Worm (Caenorhabditis elegans) whole organism, young adult: ENCODE results near the gene M02D8.3.

ENCODE experiments used
- C17E4.6 ChIP-seq: fragments of 200-800 bp; sonication (Bioruptor generic); IDR thresholded peaks from 2 replicates; pipeline ENCODE4 v1.3.6; 2022; ENCODE audit warnings: missing genetic modification reagents, missing genetic modification characterization, missing compliant biosample characterization
- F23B12.7 ChIP-seq: sonication (generic microtip); optimal IDR thresholded peaks from 2 replicates; lab custom pipeline; 2017; ENCODE audit warnings: missing genetic modification characterization, mild to moderate bottlenecking, missing compliant biosample characterization, antibody characterized with exemption, moderate library complexity; ENCODE audit not compliant: insufficient read depth
- T07F8.4 ChIP-seq: sonication (generic microtip); optimal IDR thresholded peaks from 2 replicates; lab custom pipeline; 2016; ENCODE audit warnings: mild to moderate bottlenecking, missing genetic modification characterization, moderate library complexity, missing compliant biosample characterization
- T26A5.8 ChIP-seq: sonication (generic microtip); optimal IDR thresholded peaks from 2 replicates; lab custom pipeline; 2016; ENCODE audit warnings: missing genetic modification characterization, missing compliant biosample characterization
- Y53F4B.3 ChIP-seq: fragments of 200-800 bp; sonication (Bioruptor generic); IDR thresholded peaks from 2 replicates; pipeline ENCODE4 v1.3.6; 2022; ENCODE audit warnings: missing genetic modification reagents, missing genetic modification characterization, missing compliant biosample characterization
- Y53G8AR.9 ChIP-seq: fragments of 200-800 bp; sonication (Bioruptor generic); conservative IDR thresholded peaks from 2 replicates; pipeline ENCODE4 v1.3.6; 2022; ENCODE audit warnings: missing genetic modification reagents, missing genetic modification characterization, missing compliant biosample characterization
- Y56A3A.18 ChIP-seq: fragments of 200-800 bp; sonication (Bioruptor generic); IDR thresholded peaks from 2 replicates; pipeline ENCODE4 v1.3.6; 2022; ENCODE audit warnings: missing genetic modification reagents, missing genetic modification characterization, missing compliant biosample characterization
- ama-1 ChIP-seq, 3 experiments: fragments of 150-350 bp in 1 of 3; sonication (generic microtip) in 2 of 3; optimal IDR thresholded peaks; 2 replicates each; lab custom pipeline; 2014 to 2018; ENCODE audit warnings: missing biosample characterization in 2 of 3, missing genetic modification characterization in 2 of 3, missing genetic modification reagents in 2 of 3
- attf-3 ChIP-seq: fragments of 200-800 bp; sonication (Bioruptor generic); conservative IDR thresholded peaks from 2 replicates; pipeline ENCODE4 v1.3.6; 2022; ENCODE audit warnings: missing genetic modification reagents, missing genetic modification characterization, missing compliant biosample characterization
- attf-6 ChIP-seq: fragments of 200-800 bp; sonication (Bioruptor generic); IDR thresholded peaks from 2 replicates; pipeline ENCODE4 v1.3.6; 2022; ENCODE audit warnings: missing genetic modification reagents, missing genetic modification characterization, missing compliant biosample characterization
- bed-1 ChIP-seq: fragments of 200-800 bp; sonication (Bioruptor generic); IDR thresholded peaks from 2 replicates; pipeline ENCODE4 v1.3.6; 2022; ENCODE audit warnings: missing genetic modification reagents, missing genetic modification characterization, missing compliant biosample characterization
- ceh-58 ChIP-seq: fragments of 200-800 bp; sonication (Bioruptor generic); IDR thresholded peaks from 2 replicates; pipeline ENCODE4 v1.3.6; 2022; ENCODE audit warnings: missing genetic modification characterization, missing compliant biosample characterization
- ceh-91 ChIP-seq: fragments of 200-800 bp; sonication (Bioruptor generic); IDR thresholded peaks from 2 replicates; pipeline ENCODE4 v1.3.6; 2022; ENCODE audit warnings: missing genetic modification reagents, missing genetic modification characterization, missing compliant biosample characterization
- die-1 ChIP-seq: sonication (generic microtip); optimal IDR thresholded peaks from 2 replicates; lab custom pipeline; 2016; ENCODE audit warnings: missing genotype, mild to moderate bottlenecking, missing genetic modification characterization, missing compliant biosample characterization
- dox-1 ChIP-seq: fragments of 200-800 bp; sonication (Bioruptor generic); IDR thresholded peaks from 2 replicates; pipeline ENCODE4 v1.3.6; 2022; ENCODE audit warnings: missing genetic modification reagents, missing genetic modification characterization, missing compliant biosample characterization
- dpl-1 ChIP-seq: fragments of 150-350 bp; optimal IDR thresholded peaks from 2 replicates; lab custom pipeline; 2014; ENCODE audit warnings: missing biosample characterization, missing genetic modification reagents, missing genetic modification characterization
- egl-44 ChIP-seq: fragments of 200-800 bp; sonication (Bioruptor generic); IDR thresholded peaks from 2 replicates; pipeline ENCODE4 v1.3.6; 2022; ENCODE audit warnings: missing genetic modification reagents, missing genetic modification characterization, missing compliant biosample characterization
- egrh-3 ChIP-seq: fragments of 200-800 bp; sonication (Bioruptor generic); IDR thresholded peaks from 2 replicates; pipeline ENCODE4 v1.3.6; 2022; ENCODE audit warnings: missing genetic modification reagents, missing genetic modification characterization, missing compliant biosample characterization
- ets-4 ChIP-seq: fragments of 200-800 bp; sonication (Bioruptor generic); optimal IDR thresholded peaks from 2 replicates; lab custom pipeline; 2018; ENCODE audit warnings: mild to moderate bottlenecking, missing genetic modification characterization, missing compliant biosample characterization
- lag-1 ChIP-seq: fragments of 200-800 bp; sonication (Bioruptor generic); IDR thresholded peaks from 2 replicates; pipeline ENCODE4 v1.3.6; 2022; ENCODE audit warnings: missing genetic modification reagents, missing genetic modification characterization, missing compliant biosample characterization
- let-526 ChIP-seq: fragments of 200-800 bp; sonication (Bioruptor generic); IDR thresholded peaks from 2 replicates; pipeline ENCODE4 v1.3.6; 2022; ENCODE audit warnings: missing genetic modification reagents, missing genetic modification characterization, missing compliant biosample characterization
- lin-35 ChIP-seq, 3 experiments: fragments of 150-350 bp in 2 of 3; sonication (generic microtip) in 1 of 3; optimal IDR thresholded peaks; 2 replicates each; lab custom pipeline; 2014 to 2018; ENCODE audit warnings: missing biosample characterization in 3 of 3, missing genetic modification characterization in 3 of 3, missing genetic modification reagents in 3 of 3
- lin-40 ChIP-seq: sonication (generic microtip); optimal IDR thresholded peaks from 2 replicates; lab custom pipeline; 2016; ENCODE audit warnings: missing genetic modification characterization, mild to moderate bottlenecking, missing compliant biosample characterization, missing genotype, missing genetic modification reagents
- lir-1 ChIP-seq: fragments of 200-800 bp; sonication (Bioruptor generic); conservative IDR thresholded peaks from 2 replicates; pipeline ENCODE4 v1.3.6; 2022; ENCODE audit warnings: missing genetic modification reagents, missing genetic modification characterization, missing compliant biosample characterization
- madf-10 ChIP-seq: sonication (generic microtip); optimal IDR thresholded peaks from 2 replicates; lab custom pipeline; 2016; ENCODE audit warnings: mild to moderate bottlenecking, missing genetic modification characterization, missing compliant biosample characterization
- madf-3 ChIP-seq: fragments of 200-800 bp; sonication (Bioruptor generic); IDR thresholded peaks from 2 replicates; pipeline ENCODE4 v1.3.6; 2022; ENCODE audit warnings: missing genetic modification reagents, missing genetic modification characterization, missing compliant biosample characterization
- madf-6 ChIP-seq: fragments of 200-800 bp; sonication (Bioruptor generic); IDR thresholded peaks from 2 replicates; pipeline ENCODE4 v1.3.6; 2022; ENCODE audit warnings: missing genetic modification reagents, missing genetic modification characterization, missing compliant biosample characterization
- mel-28 ChIP-seq: sonication (generic microtip); optimal IDR thresholded peaks from 2 replicates; lab custom pipeline; 2016; ENCODE audit warnings: borderline replicate concordance, mild to moderate bottlenecking, missing genetic modification characterization, missing compliant biosample characterization
- mes-4 ChIP-seq: sonication (generic microtip); optimal IDR thresholded peaks from 2 replicates; lab custom pipeline; 2016; ENCODE audit warnings: missing genotype, missing genetic modification characterization, missing compliant biosample characterization
- nfya-1 ChIP-seq: sonication (generic microtip); optimal IDR thresholded peaks from 2 replicates; lab custom pipeline; 2017; ENCODE audit warnings: antibody characterized with exemption, missing compliant biosample characterization, missing genetic modification characterization, borderline replicate concordance; ENCODE audit not compliant: insufficient read depth
- nhr-120 ChIP-seq: fragments of 200-800 bp; sonication (Bioruptor generic); IDR thresholded peaks from 2 replicates; pipeline ENCODE4 v1.3.6; 2022; ENCODE audit warnings: missing genetic modification characterization, missing compliant biosample characterization
- nhr-179 ChIP-seq: sonication (generic microtip); optimal IDR thresholded peaks from 2 replicates; lab custom pipeline; 2016; ENCODE audit warnings: mild to moderate bottlenecking, missing genetic modification characterization, missing compliant biosample characterization
- nhr-27 ChIP-seq: fragments of 200-800 bp; sonication (Bioruptor generic); optimal IDR thresholded peaks from 2 replicates; lab custom pipeline; 2018; ENCODE audit warnings: mild to moderate bottlenecking, missing genetic modification characterization, moderate library complexity, missing compliant biosample characterization
- repo-1 ChIP-seq: sonication (generic microtip); optimal IDR thresholded peaks from 2 replicates; lab custom pipeline; 2017; ENCODE audit warnings: mild to moderate bottlenecking, missing genetic modification characterization, missing compliant biosample characterization
- somi-1 ChIP-seq: fragments of 200-800 bp; sonication (Bioruptor generic); optimal IDR thresholded peaks from 2 replicates; lab custom pipeline; 2018; ENCODE audit warnings: mild to moderate bottlenecking, missing genetic modification characterization, missing compliant biosample characterization
- unc-62 ChIP-seq: fragments of 150-350 bp; optimal IDR thresholded peaks from 2 replicates; lab custom pipeline; 2014; ENCODE audit warnings: missing biosample characterization, missing genetic modification reagents, missing genetic modification characterization
- ztf-18 ChIP-seq: sonication (generic microtip); optimal IDR thresholded peaks from 2 replicates; lab custom pipeline; 2016; ENCODE audit warnings: missing genotype, mild to moderate bottlenecking, missing genetic modification characterization, missing compliant biosample characterization
- ztf-26 ChIP-seq: sonication (generic microtip); optimal IDR thresholded peaks from 2 replicates; lab custom pipeline; 2017; ENCODE audit warnings: missing genetic modification characterization, missing compliant biosample characterization
- ztf-3 ChIP-seq: fragments of 200-800 bp; sonication (Bioruptor generic); optimal IDR thresholded peaks from 2 replicates; lab custom pipeline; 2018; ENCODE audit warnings: mild to moderate bottlenecking, missing genetic modification characterization, missing compliant biosample characterization

The M02D8.3 gene

ce11 chrX:8763607-8764006 lies 26.8 kb upstream of the M02D8.3 start, which contains the start of gene zig-12:
Gene zig-12 (plus strand): TSS chrX:8763907.
- TF ChIP-seq Y53G8AR.9 (GFP tag; lab: Robert Waterston, UW) (no peak), F23B12.7 (tag; lab: Kevin White, UChicago) (no peak), somi-1 (GFP tag; lab: Kevin White, UChicago) (no peak), madf-3 (no peak), T26A5.8 (tag; lab: Kevin White, UChicago) (no peak), dpl-1 (GFP tag; lab: Kevin White, UChicago) (no peak), Y56A3A.18 (GFP tag; lab: Robert Waterston, UW) (no peak), ets-4 (no peak), attf-3 (no peak), lin-40 (tag; lab: Kevin White, UChicago) (no peak), let-526 (GFP tag; lab: Robert Waterston, UW) (no peak), nhr-27 (no peak), bed-1 (GFP tag; lab: Robert Waterston, UW) (no peak), unc-62 (GFP tag; lab: Kevin White, UChicago) (no peak), dox-1 (GFP tag; lab: Robert Waterston, UW) (no peak), nhr-179 (tag; lab: Kevin White, UChicago) (no peak)

- TF ChIP-seq nfya-1 = no peak
- TF ChIP-seq madf-10 (tag; lab: Kevin White, UChicago) = no peak
- TF ChIP-seq egl-44 (GFP tag; lab: Robert Waterston, UW) = no peak
- TF ChIP-seq lin-40 (tag; lab: Kevin White, UChicago) = no peak
- TF ChIP-seq die-1 (tag; lab: Kevin White, UChicago) = no peak
- TF ChIP-seq ceh-58 (GFP tag; lab: Robert Waterston, UW) = no peak
- no peak for TF ChIP-seq egrh-3 (GFP tag; lab: Robert Waterston, UW)
- TF ChIP-seq attf-6 (GFP tag; lab: Robert Waterston, UW) = no peak
- no peak for TF ChIP-seq lir-1 (GFP tag; lab: Robert Waterston, UW)
- no peak for TF ChIP-seq madf-3
- TF ChIP-seq nhr-120 (GFP tag; lab: Robert Waterston, UW) = no peak
- no peak for TF ChIP-seq ztf-26
- TF ChIP-seq ceh-91 = no peak
- no peak for TF ChIP-seq repo-1
- no peak for TF ChIP-seq mel-28 (tag; lab: Kevin White, UChicago)
- TF ChIP-seq T07F8.4 = no peak
- no peak for TF ChIP-seq ztf-3 (GFP tag; lab: Kevin White, UChicago)
These were observed 26.1 kb upstream of the M02D8.3 start for ce11 chrX:8762927-8763326.

- TF ChIP-seq ztf-3 (GFP tag; lab: Kevin White, UChicago) (no peak), lin-35 (GFP tag; optimal IDR thresholded peaks at IDR 0.05; lab: Kevin White, UChicago) (no peak), madf-6 (GFP tag; lab: Robert Waterston, UW) (no peak), mes-4 (no peak), ets-4 (no peak), lag-1 (no peak), C17E4.6 (GFP tag; lab: Robert Waterston, UW) (no peak), repo-1 (no peak), ztf-18 (tag; lab: Kevin White, UChicago) (no peak), ama-1 (optimal IDR thresholded peaks at IDR 0.05; lab: Kevin White, UChicago) (no peak), ama-1 (GFP tag; optimal IDR thresholded peaks at IDR 0.05; lab: Kevin White, UChicago) (no peak), Y53F4B.3 (GFP tag; lab: Robert Waterston, UW) (no peak)
- TF ChIP-seq, all 124 proteins: peak for 0
These were observed 24.7 kb upstream of the M02D8.3 start, which contains the start of gene M02D8.5 for ce11 chrX:8761497-8761896. Gene M02D8.5 (minus strand): TSS chrX:8761597.
